Worm (Caenorhabditis elegans): ENCODE results near the gene D1046.4.

- TF ChIP-seq dve-1 (tag; optimal IDR thresholded peaks at IDR 0.05), result no peak
- peak; percentile 57 for TF ChIP-seq sdc-2 (tag; optimal IDR thresholded peaks at IDR 0.05)
- TF ChIP-seq madf-2 (tag; optimal IDR thresholded peaks at IDR 0.05), result no peak
- TF ChIP-seq elt-2 (tag; optimal IDR thresholded peaks at IDR 0.05), result no peak
- peak; percentile 69 for TF ChIP-seq F13H6.1 (tag; optimal IDR thresholded peaks at IDR 0.05)
- no peak for TF ChIP-seq lin-11 (tag; optimal IDR thresholded peaks at IDR 0.05)
- no peak for TF ChIP-seq ceh-22 (tag; optimal IDR thresholded peaks at IDR 0.05)
- peak; percentile 89 for TF ChIP-seq ets-4 (tag; optimal IDR thresholded peaks at IDR 0.05)
- TF ChIP-seq ceh-34 (tag; optimal IDR thresholded peaks at IDR 0.05), result peak; percentile 41
These were observed 39.7 kb downstream of the D1046.4 start, which contains the start of gene C53B4.3 for ce11 chrIV:8973249-8973958.
